Worm (Caenorhabditis elegans) whole organism, mixed stage, embryonic: ENCODE data around the gene Y57G11C.1130.

Experiments used
- blmp-1 ChIP-seq: fragments of 150-350 bp; optimal IDR thresholded peaks from 2 replicates; lab custom pipeline; 2014; ENCODE audit warnings: missing biosample characterization, missing genetic modification characterization
- lsy-2 ChIP-seq: fragments of 150-350 bp; optimal IDR thresholded peaks from 2 replicates; lab custom pipeline; 2014; ENCODE audit warnings: missing biosample characterization, missing genetic modification characterization

ce11 chrIV:14784481-14784880 lies 2.2 kb downstream of the Y57G11C.1130 start, which contains the start of gene nlp-56:
- TF ChIP-seq blmp-1 (tag; lab: Kevin White, UChicago) = no peak
- TF ChIP-seq lsy-2 = no peak
